Fruit fly (Drosophila melanogaster) whole organism, embryonic: ENCODE data around the gene NK7.1.

Experiments
- Adf1 ChIP-seq: fragments of 200-800 bp; sonication (Bioruptor generic); IDR thresholded peaks from 2 replicates; pipeline ENCODE4 v1.3.6; 2022; ENCODE audit warnings: missing biosample characterization, missing genetic modification characterization
- BEAF-32 ChIP-seq: fragments of 200-800 bp; sonication (Bioruptor generic); optimal IDR thresholded peaks from 3 replicates; lab custom pipeline; 2017; ENCODE audit warnings: missing biosample characterization, missing genetic modification characterization, mild to moderate bottlenecking, moderate library complexity, missing genetic modification reagents
- CG11695 ChIP-seq: fragments of 200-800 bp; sonication (Bioruptor generic); IDR thresholded peaks from 3 replicates; pipeline ENCODE4 v1.3.6; 2022; ENCODE audit warnings: missing biosample characterization, missing genetic modification characterization
- CG13424 ChIP-seq: fragments of 200-800 bp; sonication (Bioruptor generic); optimal IDR thresholded peaks from 2 replicates; lab custom pipeline; 2019; ENCODE audit warnings: missing biosample characterization, mild to moderate bottlenecking, missing genetic modification characterization, moderate library complexity
- CG13894 ChIP-seq: fragments of 200-800 bp; sonication (Bioruptor generic); optimal IDR thresholded peaks from 3 replicates; lab custom pipeline; 2018; ENCODE audit warnings: missing biosample characterization, mild to moderate bottlenecking, missing genetic modification characterization, moderate library complexity
- CG14050 ChIP-seq: fragments of 200-800 bp; sonication (Bioruptor generic); IDR thresholded peaks from 3 replicates; pipeline ENCODE4 v1.3.6; 2022; ENCODE audit warnings: missing biosample characterization, missing genetic modification characterization
- CG15011 ChIP-seq: fragments of 200-800 bp; sonication (Bioruptor generic); optimal IDR thresholded peaks from 3 replicates; lab custom pipeline; 2018; ENCODE audit warnings: missing biosample characterization, mild to moderate bottlenecking, missing genetic modification characterization
- CG17186 ChIP-seq: fragments of 200-800 bp; sonication (Bioruptor generic); optimal IDR thresholded peaks from 3 replicates; lab custom pipeline; 2017; ENCODE audit warnings: missing biosample characterization, missing genetic modification reagents, missing genetic modification characterization
- CG17385 ChIP-seq: fragments of 200-800 bp; sonication (Bioruptor generic); optimal IDR thresholded peaks from 3 replicates; lab custom pipeline; 2018; ENCODE audit warnings: missing biosample characterization, mild to moderate bottlenecking, missing genetic modification characterization
- CG31224 ChIP-seq: fragments of 200-800 bp; sonication (Bioruptor generic); IDR thresholded peaks from 2 replicates; pipeline ENCODE4 v1.3.6; 2022; ENCODE audit warnings: missing biosample characterization, missing genetic modification characterization
- CG32772 ChIP-seq: fragments of 200-800 bp; sonication (Bioruptor generic); IDR thresholded peaks from 2 replicates; pipeline ENCODE4 v1.3.6; 2022; ENCODE audit warnings: missing biosample characterization, missing genetic modification characterization
- CG34376 ChIP-seq: fragments of 200-800 bp; sonication (Bioruptor generic); optimal IDR thresholded peaks from 2 replicates; lab custom pipeline; 2018; ENCODE audit warnings: missing biosample characterization, mild to moderate bottlenecking, missing genetic modification characterization
- CG4404 ChIP-seq: fragments of 200-800 bp; sonication (Bioruptor generic); IDR thresholded peaks from 2 replicates; pipeline ENCODE4 v1.3.6; 2022; ENCODE audit warnings: missing biosample characterization, missing genetic modification characterization
- CG6654 ChIP-seq: fragments of 200-800 bp; sonication (Bioruptor generic); optimal IDR thresholded peaks from 2 replicates; lab custom pipeline; 2017; ENCODE audit warnings: missing biosample characterization, mild to moderate bottlenecking, missing genetic modification characterization
- CG7556 ChIP-seq: fragments of 200-800 bp; sonication (Bioruptor generic); optimal IDR thresholded peaks from 2 replicates; lab custom pipeline; 2017; ENCODE audit warnings: missing biosample characterization, mild to moderate bottlenecking, missing genetic modification characterization
- CG8944 ChIP-seq: fragments of 200-800 bp; sonication (Bioruptor generic); optimal IDR thresholded peaks from 3 replicates; lab custom pipeline; 2016; ENCODE audit warnings: missing biosample characterization, missing genetic modification characterization
- CG9609 ChIP-seq: fragments of 200-800 bp; sonication (Bioruptor generic); optimal IDR thresholded peaks from 3 replicates; lab custom pipeline; 2016; ENCODE audit warnings: missing biosample characterization, missing genetic modification characterization
- CG9817 ChIP-seq: fragments of 200-800 bp; sonication (Bioruptor generic); optimal IDR thresholded peaks from 2 replicates; lab custom pipeline; 2018; ENCODE audit warnings: missing biosample characterization, mild to moderate bottlenecking, missing genetic modification characterization, moderate library complexity
- CrebB ChIP-seq: fragments of 200-800 bp; sonication (Bioruptor generic); optimal IDR thresholded peaks from 3 replicates; lab custom pipeline; 2018; ENCODE audit warnings: missing biosample characterization, mild to moderate bottlenecking, missing genetic modification characterization
- Dfd ChIP-seq, 2 experiments: fragments of >200 bp; optimal IDR thresholded peaks; 2 replicates each; lab custom pipeline; 2017; ENCODE audit warnings: missing biosample characterization in 2 of 2, missing genetic modification characterization in 2 of 2
- Dip2 ChIP-seq: fragments of 200-800 bp; sonication (Bioruptor generic); IDR thresholded peaks from 2 replicates; pipeline ENCODE4 v1.3.6; 2022; ENCODE audit warnings: missing biosample characterization, missing genetic modification characterization
- Ets97D ChIP-seq: fragments of 200-800 bp; sonication (Bioruptor generic); optimal IDR thresholded peaks from 3 replicates; lab custom pipeline; 2016; ENCODE audit warnings: missing biosample characterization, missing genetic modification characterization
- Fer2 ChIP-seq: fragments of 200-800 bp; sonication (Bioruptor generic); optimal IDR thresholded peaks from 2 replicates; lab custom pipeline; 2018; ENCODE audit warnings: missing biosample characterization, mild to moderate bottlenecking, missing genetic modification characterization, moderate library complexity
- H2.0 ChIP-seq: fragments of 200-800 bp; sonication (Bioruptor generic); IDR thresholded peaks from 2 replicates; pipeline ENCODE4 v1.3.6; 2022; ENCODE audit warnings: missing biosample characterization, missing genetic modification characterization
- HmgZ ChIP-seq: fragments of 200-800 bp; sonication (Bioruptor generic); optimal IDR thresholded peaks from 2 replicates; lab custom pipeline; 2018; ENCODE audit warnings: missing biosample characterization, mild to moderate bottlenecking, missing genetic modification characterization
- Lhr ChIP-seq: fragments of 200-800 bp; sonication (Bioruptor generic); optimal IDR thresholded peaks from 3 replicates; lab custom pipeline; 2017; ENCODE audit warnings: mild to moderate bottlenecking, missing biosample characterization, missing genetic modification reagents, missing genetic modification characterization
- MESR4 ChIP-seq: fragments of 200-800 bp; sonication (Bioruptor generic); optimal IDR thresholded peaks from 2 replicates; lab custom pipeline; 2018; ENCODE audit warnings: missing biosample characterization, mild to moderate bottlenecking, missing genetic modification characterization, moderate library complexity
- Mad ChIP-seq: fragments of 200-800 bp; sonication (Bioruptor generic); optimal IDR thresholded peaks from 2 replicates; lab custom pipeline; 2016; ENCODE audit warnings: missing biosample characterization, missing genetic modification characterization
- Myb ChIP-seq: fragments of 200-800 bp; sonication (Bioruptor generic); optimal IDR thresholded peaks from 2 replicates; lab custom pipeline; 2016; ENCODE audit warnings: missing biosample characterization, missing genetic modification characterization
- Neu2 ChIP-seq: fragments of 200-800 bp; sonication (Bioruptor generic); optimal IDR thresholded peaks from 3 replicates; lab custom pipeline; 2016; ENCODE audit warnings: missing biosample characterization, missing genetic modification characterization, borderline replicate concordance
- Nf-YB ChIP-seq: fragments of 200-800 bp; sonication (Bioruptor generic); optimal IDR thresholded peaks from 3 replicates; lab custom pipeline; 2019; ENCODE audit warnings: missing biosample characterization, mild to moderate bottlenecking, missing genetic modification characterization, moderate library complexity
- Opbp ChIP-seq: fragments of 200-800 bp; sonication (Bioruptor generic); IDR thresholded peaks from 3 replicates; pipeline ENCODE4 v1.3.6; 2022; ENCODE audit warnings: missing biosample characterization, missing genetic modification characterization; ENCODE audit not compliant: partially characterized antibody
- Scr ChIP-seq: fragments of 200-800 bp; sonication (Bioruptor generic); IDR thresholded peaks from 2 replicates; pipeline ENCODE4 v1.3.6; 2022; ENCODE audit warnings: missing biosample characterization, missing genetic modification characterization; ENCODE audit not compliant: partially characterized antibody
- ato ChIP-seq: fragments of 200-800 bp; sonication (Bioruptor generic); IDR thresholded peaks from 2 replicates; pipeline ENCODE4 v1.3.6; 2022; ENCODE audit warnings: missing biosample characterization, missing genetic modification characterization; ENCODE audit not compliant: partially characterized antibody
- az2 ChIP-seq: fragments of 200-800 bp; sonication (Bioruptor generic); optimal IDR thresholded peaks from 3 replicates; lab custom pipeline; 2016; ENCODE audit warnings: missing biosample characterization, missing genetic modification characterization
- caup ChIP-seq: fragments of 200-800 bp; sonication (Bioruptor generic); optimal IDR thresholded peaks from 3 replicates; lab custom pipeline; 2017; ENCODE audit warnings: missing biosample characterization, mild to moderate bottlenecking, missing genetic modification characterization, moderate library complexity; ENCODE audit not compliant: severe bottlenecking
- dm ChIP-seq: fragments of 200-800 bp; sonication (Bioruptor generic); optimal IDR thresholded peaks from 3 replicates; lab custom pipeline; 2016; ENCODE audit warnings: missing biosample characterization, missing genetic modification characterization
- dpn ChIP-seq, 2 experiments: fragments of 200-800 bp; sonication (Bioruptor generic); optimal IDR thresholded peaks; 3 replicates each; lab custom pipeline; 2016; ENCODE audit warnings: missing biosample characterization in 2 of 2, missing genetic modification characterization in 2 of 2
- gsb ChIP-seq: fragments of 200-800 bp; sonication (Bioruptor generic); IDR thresholded peaks from 2 replicates; pipeline ENCODE4 v1.3.6; 2022; ENCODE audit warnings: missing biosample characterization, missing genetic modification characterization
- ham ChIP-seq: fragments of 200-800 bp; sonication (Bioruptor generic); IDR thresholded peaks from 2 replicates; pipeline ENCODE4 v1.3.6; 2022; ENCODE audit warnings: missing biosample characterization, missing genetic modification characterization
- hb ChIP-seq: fragments of 200-800 bp; sonication (Bioruptor generic); IDR thresholded peaks from 3 replicates; pipeline ENCODE4 v1.3.6; 2022; ENCODE audit warnings: missing biosample characterization, missing genetic modification characterization; ENCODE audit not compliant: partially characterized antibody
- onecut ChIP-seq: fragments of 200-800 bp; sonication (Bioruptor generic); IDR thresholded peaks from 2 replicates; pipeline ENCODE4 v1.3.6; 2022; ENCODE audit warnings: missing biosample characterization, missing genetic modification characterization
- peb ChIP-seq: fragments of 200-800 bp; sonication (Bioruptor generic); IDR thresholded peaks from 2 replicates; pipeline ENCODE4 v1.3.6; 2022; ENCODE audit warnings: missing biosample characterization, missing genetic modification characterization
- psq ChIP-seq: fragments of 200-800 bp; sonication (Bioruptor generic); optimal IDR thresholded peaks from 2 replicates; lab custom pipeline; 2017; ENCODE audit warnings: missing biosample characterization, missing genetic modification characterization
- ranshi ChIP-seq: fragments of 200-800 bp; sonication (Bioruptor generic); IDR thresholded peaks from 2 replicates; pipeline ENCODE4 v1.3.6; 2022; ENCODE audit warnings: missing biosample characterization, missing genetic modification characterization
- sens ChIP-seq: fragments of 200-800 bp; sonication (Bioruptor generic); peaks from one replicate; lab custom pipeline; 2016; ENCODE audit warnings: missing biosample characterization, missing genetic modification characterization
- sr ChIP-seq: fragments of 200-800 bp; sonication (Bioruptor generic); IDR thresholded peaks from 3 replicates; pipeline ENCODE4 v1.3.6; 2022; ENCODE audit warnings: missing biosample characterization, missing genetic modification characterization
- stc ChIP-seq: fragments of 200-800 bp; sonication (Bioruptor generic); IDR thresholded peaks from 2 replicates; pipeline ENCODE4 v1.3.6; 2022; ENCODE audit warnings: missing biosample characterization, missing genetic modification characterization
- zf30C ChIP-seq: fragments of 200-800 bp; sonication (Bioruptor generic); optimal IDR thresholded peaks from 3 replicates; lab custom pipeline; 2018; ENCODE audit warnings: missing biosample characterization, mild to moderate bottlenecking, missing genetic modification characterization
- zfh2 ChIP-seq: fragments of 200-800 bp; sonication (Bioruptor generic); optimal IDR thresholded peaks from 2 replicates; lab custom pipeline; 2016; ENCODE audit warnings: missing biosample characterization, missing genetic modification characterization

Gene NK7.1

dm6 chr3R:14283754-14284421 is 88.9 kb downstream of the NK7.1 start (continued):
- peak; percentile 99 for TF ChIP-seq az2
- TF ChIP-seq CG4404 (GFP tag; lab: Robert Waterston, UW), result no peak
- peak; percentile 94 for TF ChIP-seq CG17186
- no peak for TF ChIP-seq CG11695 (GFP tag; lab: Robert Waterston, UW)
- peak; percentile 92 for TF ChIP-seq CG9609 (GFP tag; lab: Kevin White, UChicago)
- peak; percentile 88 for TF ChIP-seq dm
- TF ChIP-seq CG7556 (GFP tag; lab: Kevin White, UChicago), result peak; percentile 99
- peak; percentile 97 for TF ChIP-seq Mad (GFP tag; lab: Kevin White, UChicago)
- TF ChIP-seq hb (GFP tag; lab: Robert Waterston, UW), result no peak
- peak; percentile 94 for TF ChIP-seq Fer2 (tag; lab: Kevin White, UChicago)
- no peak for TF ChIP-seq H2.0
- TF ChIP-seq zfh2 (GFP tag; lab: Kevin White, UChicago), result peak; percentile 91
- peak; percentile 98 for TF ChIP-seq CrebB
- TF ChIP-seq zf30C (GFP tag; lab: Kevin White, UChicago), result peak; percentile 92
- peak; percentile 98 for TF ChIP-seq CG15011 (GFP tag; lab: Kevin White, UChicago)
- no peak for TF ChIP-seq CG32772 (GFP tag; lab: Robert Waterston, UW)
- peak; percentile 94 for TF ChIP-seq psq
- no peak for TF ChIP-seq Dip2 (GFP tag; lab: Robert Waterston, UW)
- TF ChIP-seq CG31224 (GFP tag; lab: Robert Waterston, UW), result no peak
- TF ChIP-seq stc (GFP tag; lab: Robert Waterston, UW), result no peak
- TF ChIP-seq ham, result no peak
- peak in 1 of 2 experiments; percentile 89 for TF ChIP-seq Dfd (GFP tag; optimal IDR thresholded peaks at IDR 0.05; lab: Kevin White, UChicago)
- no peak for TF ChIP-seq Scr (GFP tag; lab: Robert Waterston, UW)
- peak; percentile 96 for TF ChIP-seq onecut (GFP tag; lab: Robert Waterston, UW)
- TF ChIP-seq CG13424 (tag; lab: Kevin White, UChicago), result peak; percentile 99
- TF ChIP-seq CG17385 (GFP tag; lab: Kevin White, UChicago), result peak; percentile 97
- TF ChIP-seq CG13894 (tag; lab: Kevin White, UChicago), result peak; percentile 95
- TF ChIP-seq ranshi (GFP tag; lab: Robert Waterston, UW), result no peak
- peak; percentile 94 for TF ChIP-seq Lhr (GFP tag; lab: Kevin White, UChicago)
- peak; percentile 90 for TF ChIP-seq Nf-YB (GFP tag; lab: Kevin White, UChicago)
- TF ChIP-seq CG14050, result no peak
- TF ChIP-seq BEAF-32 (GFP tag; lab: Kevin White, UChicago), result peak; percentile 20
- no peak for TF ChIP-seq peb (GFP tag; lab: Robert Waterston, UW)
- TF ChIP-seq sens (GFP tag; lab: Kevin White, UChicago), result peak; percentile 99
- TF ChIP-seq Adf1 (GFP tag; lab: Robert Waterston, UW), result no peak
- TF ChIP-seq HmgZ (tag; lab: Kevin White, UChicago), result peak; percentile 99
- peak; percentile 88 for TF ChIP-seq CG8944 (GFP tag; lab: Kevin White, UChicago)
- TF ChIP-seq dpn (GFP tag; optimal IDR thresholded peaks at IDR 0.05; lab: Kevin White, UChicago), result peak; percentile 96 to 98
- peak; percentile 82 for TF ChIP-seq Ets97D (GFP tag; lab: Kevin White, UChicago)
- TF ChIP-seq CG9817 (tag; lab: Kevin White, UChicago), result peak; percentile 98
- peak; percentile 73 for TF ChIP-seq MESR4 (GFP tag; lab: Kevin White, UChicago)
- TF ChIP-seq Neu2 (GFP tag; lab: Kevin White, UChicago), result peak; percentile 2
- TF ChIP-seq ato (GFP tag; lab: Robert Waterston, UW), result no peak
- TF ChIP-seq sr (GFP tag; lab: Robert Waterston, UW), result no peak
- TF ChIP-seq Opbp (GFP tag; lab: Robert Waterston, UW), result no peak
- TF ChIP-seq CG6654 (GFP tag; lab: Kevin White, UChicago), result peak; percentile 90
- TF ChIP-seq Myb, result peak; percentile 67
- peak; percentile 92 for TF ChIP-seq CG34376 (GFP tag; lab: Kevin White, UChicago)
- peak; percentile 99 for TF ChIP-seq caup (GFP tag; lab: Kevin White, UChicago)
- no peak for TF ChIP-seq gsb
